Fruit fly (Drosophila melanogaster) whole organism, embryonic: ENCODE results near the gene Hn.

ENCODE experiments used
- Aef1 ChIP-seq: fragments of 200-800 bp; sonication (Bioruptor generic); IDR thresholded peaks from 3 replicates; pipeline ENCODE4 v1.3.6; 2022; ENCODE audit warnings: missing biosample characterization, missing genetic modification characterization
- CG11247 ChIP-seq: fragments of 200-800 bp; sonication (Bioruptor generic); IDR thresholded peaks from 2 replicates; pipeline ENCODE4 v1.3.6; 2022; ENCODE audit warnings: missing biosample characterization, missing genetic modification characterization
- CG12104 ChIP-seq: fragments of 200-800 bp; sonication (Bioruptor generic); optimal IDR thresholded peaks from 3 replicates; lab custom pipeline; 2016; ENCODE audit warnings: missing biosample characterization, missing genetic modification characterization
- CG12659 ChIP-seq: fragments of 200-800 bp; sonication (Bioruptor generic); optimal IDR thresholded peaks from 3 replicates; lab custom pipeline; 2017; ENCODE audit warnings: mild to moderate bottlenecking, missing biosample characterization, missing genetic modification reagents, missing genetic modification characterization
- CG13624 ChIP-seq: fragments of 200-800 bp; sonication (Bioruptor generic); optimal IDR thresholded peaks from 2 replicates; lab custom pipeline; 2016; ENCODE audit warnings: missing biosample characterization, missing genetic modification characterization
- CG14710 ChIP-seq: fragments of 200-800 bp; sonication (Bioruptor generic); optimal IDR thresholded peaks from 3 replicates; lab custom pipeline; 2019; ENCODE audit warnings: missing biosample characterization, mild to moderate bottlenecking, missing genetic modification characterization, moderate library complexity
- CG15011 ChIP-seq: fragments of 200-800 bp; sonication (Bioruptor generic); optimal IDR thresholded peaks from 3 replicates; lab custom pipeline; 2018; ENCODE audit warnings: missing biosample characterization, mild to moderate bottlenecking, missing genetic modification characterization
- CG15479 ChIP-seq: fragments of 200-800 bp; sonication (Bioruptor generic); optimal IDR thresholded peaks from 3 replicates; lab custom pipeline; 2019; ENCODE audit warnings: missing biosample characterization, mild to moderate bottlenecking, missing genetic modification characterization, moderate library complexity
- CG17361 ChIP-seq: fragments of 200-800 bp; sonication (Bioruptor generic); IDR thresholded peaks from 3 replicates; pipeline ENCODE4 v1.3.6; 2022; ENCODE audit warnings: missing biosample characterization, missing genetic modification characterization
- CG18619 ChIP-seq: fragments of 200-800 bp; sonication (Bioruptor generic); optimal IDR thresholded peaks from 3 replicates; lab custom pipeline; 2017; ENCODE audit warnings: missing biosample characterization, mild to moderate bottlenecking, missing genetic modification characterization
- CG2116 ChIP-seq: fragments of 200-800 bp; sonication (Bioruptor generic); optimal IDR thresholded peaks from 3 replicates; lab custom pipeline; 2018; ENCODE audit warnings: missing biosample characterization, mild to moderate bottlenecking, missing genetic modification characterization
- CG2129 ChIP-seq: fragments of 200-800 bp; sonication (Bioruptor generic); IDR thresholded peaks from 2 replicates; pipeline ENCODE4 v1.3.6; 2022; ENCODE audit warnings: missing biosample characterization, missing genetic modification characterization; ENCODE audit not compliant: partially characterized antibody
- CG2199 ChIP-seq: fragments of 200-800 bp; sonication (Bioruptor generic); IDR thresholded peaks from 3 replicates; pipeline ENCODE4 v1.3.6; 2022; ENCODE audit warnings: missing biosample characterization, missing genetic modification characterization
- CG30403 ChIP-seq: fragments of 200-800 bp; sonication (Bioruptor generic); optimal IDR thresholded peaks from 3 replicates; lab custom pipeline; 2016; ENCODE audit warnings: missing biosample characterization, missing genetic modification characterization
- CG32767 ChIP-seq: fragments of 200-800 bp; sonication (Bioruptor generic); IDR thresholded peaks from 2 replicates; pipeline ENCODE4 v1.3.6; 2022; ENCODE audit warnings: missing biosample characterization, missing genetic modification characterization
- CG42726 ChIP-seq: fragments of 200-800 bp; sonication (Bioruptor generic); IDR thresholded peaks from 2 replicates; pipeline ENCODE4 v1.3.6; 2022; ENCODE audit warnings: missing biosample characterization, missing genetic modification characterization; ENCODE audit not compliant: partially characterized antibody
- CG4730 ChIP-seq: fragments of 200-800 bp; sonication (Bioruptor generic); IDR thresholded peaks from 2 replicates; pipeline ENCODE4 v1.3.6; 2022; ENCODE audit warnings: missing biosample characterization, missing genetic modification characterization
- CG7357 ChIP-seq: fragments of 200-800 bp; sonication (Bioruptor generic); IDR thresholded peaks from 3 replicates; pipeline ENCODE4 v1.3.6; 2022; ENCODE audit warnings: missing biosample characterization, missing genetic modification characterization
- CG7372 ChIP-seq: fragments of 200-800 bp; sonication (Bioruptor generic); IDR thresholded peaks from 2 replicates; pipeline ENCODE4 v1.3.6; 2022; ENCODE audit warnings: missing biosample characterization, missing genetic modification characterization
- CG8281 ChIP-seq: fragments of 200-800 bp; sonication (Bioruptor generic); optimal IDR thresholded peaks from 2 replicates; lab custom pipeline; 2018; ENCODE audit warnings: missing biosample characterization, mild to moderate bottlenecking, missing genetic modification characterization, moderate library complexity
- CG9609 ChIP-seq: fragments of 200-800 bp; sonication (Bioruptor generic); optimal IDR thresholded peaks from 3 replicates; lab custom pipeline; 2016; ENCODE audit warnings: missing biosample characterization, missing genetic modification characterization
- CG9797 ChIP-seq: fragments of 200-800 bp; sonication (Bioruptor generic); optimal IDR thresholded peaks from 3 replicates; lab custom pipeline; 2018; ENCODE audit warnings: missing biosample characterization, mild to moderate bottlenecking, missing genetic modification characterization
- Deaf1 ChIP-seq: fragments of 200-800 bp; optimal IDR thresholded peaks from 3 replicates; lab custom pipeline; 2019; ENCODE audit warnings: missing biosample characterization, mild to moderate bottlenecking, missing genetic modification characterization, moderate library complexity
- Dek ChIP-seq: fragments of 200-800 bp; sonication (Bioruptor generic); optimal IDR thresholded peaks from 3 replicates; lab custom pipeline; 2019; ENCODE audit warnings: missing biosample characterization, mild to moderate bottlenecking, missing genetic modification characterization, moderate library complexity
- Dll ChIP-seq: fragments of 200-800 bp; sonication (Bioruptor generic); IDR thresholded peaks from 4 replicates; pipeline ENCODE4 v1.3.6; 2022; ENCODE audit warnings: missing biosample characterization, missing genetic modification characterization; ENCODE audit not compliant: partially characterized antibody
- HLH3B ChIP-seq: fragments of 200-800 bp; sonication (Bioruptor generic); IDR thresholded peaks from 2 replicates; pipeline ENCODE4 v1.3.6; 2022; ENCODE audit warnings: missing biosample characterization, missing genetic modification characterization
- Hey ChIP-seq: fragments of 200-800 bp; sonication (Bioruptor generic); optimal IDR thresholded peaks from 3 replicates; lab custom pipeline; 2018; ENCODE audit warnings: missing biosample characterization, mild to moderate bottlenecking, missing genetic modification characterization
- Kr ChIP-seq: fragments of 200-800 bp; sonication (Bioruptor generic); optimal IDR thresholded peaks from 2 replicates; lab custom pipeline; 2017; ENCODE audit warnings: missing biosample characterization, mild to moderate bottlenecking, missing genetic modification characterization
- Myb ChIP-seq: fragments of 200-800 bp; sonication (Bioruptor generic); optimal IDR thresholded peaks from 2 replicates; lab custom pipeline; 2016; ENCODE audit warnings: missing biosample characterization, missing genetic modification characterization
- NC2β ChIP-seq: fragments of 200-800 bp; sonication (Bioruptor generic); optimal IDR thresholded peaks from 2 replicates; lab custom pipeline; 2016; ENCODE audit warnings: missing biosample characterization, missing genetic modification characterization
- NFAT ChIP-seq: fragments of 200-800 bp; sonication (Bioruptor generic); IDR thresholded peaks from 2 replicates; pipeline ENCODE4 v1.3.6; 2022; ENCODE audit warnings: missing biosample characterization, missing genetic modification characterization
- NK7.1 ChIP-seq: fragments of 200-800 bp; sonication (Bioruptor generic); optimal IDR thresholded peaks from 3 replicates; lab custom pipeline; 2016; ENCODE audit warnings: missing biosample characterization, missing genetic modification characterization
- Opbp ChIP-seq: fragments of 200-800 bp; sonication (Bioruptor generic); IDR thresholded peaks from 3 replicates; pipeline ENCODE4 v1.3.6; 2022; ENCODE audit warnings: missing biosample characterization, missing genetic modification characterization; ENCODE audit not compliant: partially characterized antibody
- Pdp1 ChIP-seq, 2 experiments: fragments of 200-800 bp; sonication (Bioruptor generic); optimal IDR thresholded peaks; 3 replicates each; lab custom pipeline; 2016; ENCODE audit warnings: missing biosample characterization in 2 of 2, missing genetic modification characterization in 2 of 2, mild to moderate bottlenecking in 1 of 2, moderate library complexity in 1 of 2
- Ravus ChIP-seq: fragments of 200-800 bp; sonication (Bioruptor generic); IDR thresholded peaks from 2 replicates; pipeline ENCODE4 v1.3.6; 2022; ENCODE audit warnings: missing biosample characterization, missing genetic modification characterization
- Taf1 ChIP-seq: fragments of 200-800 bp; sonication (Bioruptor generic); IDR thresholded peaks from 2 replicates; pipeline ENCODE4 v1.3.6; 2022; ENCODE audit warnings: missing biosample characterization, missing genetic modification characterization
- Xrp1 ChIP-seq: fragments of 200-800 bp; sonication (Bioruptor generic); IDR thresholded peaks from 2 replicates; pipeline ENCODE4 v1.3.6; 2022; ENCODE audit warnings: missing biosample characterization, missing genetic modification characterization
- amos ChIP-seq: fragments of 200-800 bp; sonication (Bioruptor generic); IDR thresholded peaks from 2 replicates; pipeline ENCODE4 v1.3.6; 2022; ENCODE audit warnings: missing biosample characterization, missing genetic modification characterization; ENCODE audit not compliant: partially characterized antibody
- bowl ChIP-seq: fragments of 200-800 bp; sonication (Bioruptor generic); IDR thresholded peaks from 2 replicates; pipeline ENCODE4 v1.3.6; 2022; ENCODE audit warnings: missing biosample characterization, missing genetic modification characterization
- dpn ChIP-seq, 2 experiments: fragments of 200-800 bp; sonication (Bioruptor generic); optimal IDR thresholded peaks; 3 replicates each; lab custom pipeline; 2016; ENCODE audit warnings: missing biosample characterization in 2 of 2, missing genetic modification characterization in 2 of 2
- gro ChIP-seq: fragments of 200-800 bp; sonication (Bioruptor generic); optimal IDR thresholded peaks from 2 replicates; lab custom pipeline; 2016; ENCODE audit warnings: missing biosample characterization, missing genetic modification characterization
- gsb ChIP-seq: fragments of 200-800 bp; sonication (Bioruptor generic); IDR thresholded peaks from 2 replicates; pipeline ENCODE4 v1.3.6; 2022; ENCODE audit warnings: missing biosample characterization, missing genetic modification characterization
- org-1 ChIP-seq: fragments of 200-800 bp; sonication (Bioruptor generic); optimal IDR thresholded peaks from 2 replicates; lab custom pipeline; 2017; ENCODE audit warnings: missing biosample characterization, missing genetic modification characterization
- pan ChIP-seq, 4 experiments: fragments of >200 bp in 3 of 4; fragments of 200-800 bp in 1 of 4; sonication (Bioruptor generic) in 1 of 4; optimal IDR thresholded peaks in 3 of 4; IDR thresholded peaks in 1 of 4; 2 replicates each; pipeline versions ENCODE4 v1.3.6 to Lab custom; 2017 to 2022; ENCODE audit warnings: missing biosample characterization in 2 of 4, missing genetic modification characterization in 2 of 4, mixed read lengths in 1 of 4
- pnt ChIP-seq: fragments of 200-800 bp; sonication (Bioruptor generic); optimal IDR thresholded peaks from 3 replicates; lab custom pipeline; 2016; ENCODE audit warnings: missing biosample characterization, missing genetic modification characterization
- pros ChIP-seq: fragments of 200-800 bp; sonication (Bioruptor generic); optimal IDR thresholded peaks from 3 replicates; lab custom pipeline; 2019; ENCODE audit warnings: missing biosample characterization, mild to moderate bottlenecking, missing genetic modification characterization, moderate library complexity
- psq ChIP-seq: fragments of 200-800 bp; sonication (Bioruptor generic); optimal IDR thresholded peaks from 2 replicates; lab custom pipeline; 2017; ENCODE audit warnings: missing biosample characterization, missing genetic modification characterization
- pzg ChIP-seq: fragments of 200-800 bp; sonication (Bioruptor generic); optimal IDR thresholded peaks from 3 replicates; lab custom pipeline; 2018; ENCODE audit warnings: missing biosample characterization, mild to moderate bottlenecking, missing genetic modification characterization, moderate library complexity
- repo ChIP-seq: fragments of 200-800 bp; sonication (Bioruptor generic); optimal IDR thresholded peaks from 2 replicates; lab custom pipeline; 2016; ENCODE audit warnings: missing biosample characterization, missing genetic modification characterization
- shn ChIP-seq: fragments of 200-800 bp; sonication (Bioruptor generic); optimal IDR thresholded peaks from 3 replicates; lab custom pipeline; 2016; ENCODE audit warnings: missing biosample characterization, missing genetic modification characterization

Gene Hn

DNA sequence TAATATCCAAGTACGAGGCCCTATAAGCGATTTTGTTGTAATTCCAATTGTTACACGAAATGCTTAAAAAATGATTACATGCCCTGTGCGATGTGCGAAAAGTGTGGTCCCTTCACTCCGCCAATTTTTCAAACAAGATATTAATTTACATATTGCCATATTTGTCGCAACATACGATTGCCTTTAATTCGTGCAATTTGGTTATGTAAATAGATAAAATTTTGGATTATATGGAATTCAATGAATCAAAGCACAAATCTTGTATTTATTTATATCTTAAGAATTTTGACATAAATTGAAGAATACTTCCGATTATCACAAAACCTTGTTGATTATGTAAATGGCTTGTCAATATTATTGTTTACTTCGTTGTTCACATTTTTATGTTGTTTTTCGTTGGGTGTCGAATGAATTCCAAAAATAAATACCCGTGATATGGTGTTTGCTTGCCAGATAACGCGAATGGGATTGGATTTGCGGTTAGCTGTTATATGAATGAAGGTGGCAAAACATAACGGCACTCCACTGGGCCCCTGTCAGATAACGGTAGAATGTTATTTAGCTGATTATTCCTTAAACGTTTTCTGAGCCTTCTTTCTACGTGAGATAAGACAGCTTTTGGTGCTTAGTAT is 21.9 kb downstream of the Hn start (continued):
- no peak for TF ChIP-seq CG11247
- no peak for TF ChIP-seq CG18619
- TF ChIP-seq Opbp (GFP tag; lab: Robert Waterston, UW) = no peak
- no peak for TF ChIP-seq NK7.1 (GFP tag; lab: Kevin White, UChicago)
- TF ChIP-seq pros (GFP tag; lab: Kevin White, UChicago) = no peak
- TF ChIP-seq HLH3B (GFP tag; lab: Robert Waterston, UW) = peak; percentile 36; the same call in 1 of the 2 replicates
- TF ChIP-seq psq (GFP tag; lab: Kevin White, UChicago) = no peak
- no peak for TF ChIP-seq CG14710 (tag; lab: Kevin White, UChicago)
- TF ChIP-seq Hey (tag; lab: Kevin White, UChicago) = no peak
- TF ChIP-seq CG9797 (GFP tag; lab: Kevin White, UChicago) = no peak
- TF ChIP-seq pzg (GFP tag; lab: Kevin White, UChicago) = no peak
- TF ChIP-seq Taf1 (GFP tag; lab: Robert Waterston, UW) = no peak
- TF ChIP-seq pnt = no peak
- TF ChIP-seq Dll (GFP tag; lab: Robert Waterston, UW) = no peak
- TF ChIP-seq shn = no peak
- TF ChIP-seq CG30403 = no peak
- no peak for TF ChIP-seq CG32767 (GFP tag; lab: Robert Waterston, UW)
- no peak for TF ChIP-seq Ravus (GFP tag; lab: Robert Waterston, UW)
- peak; percentile 31 for TF ChIP-seq CG12659
- no peak for TF ChIP-seq CG4730 (GFP tag; lab: Robert Waterston, UW)
- TF ChIP-seq CG17361 = no peak
- TF ChIP-seq Pdp1 (GFP tag; optimal IDR thresholded peaks at IDR 0.05; lab: Kevin White, UChicago) = no peak
- no peak for TF ChIP-seq Deaf1 (tag; lab: Kevin White, UChicago)
- TF ChIP-seq CG15479 (GFP tag; lab: Kevin White, UChicago) = no peak
- TF ChIP-seq CG7357 (GFP tag; lab: Robert Waterston, UW) = no peak
- no peak for TF ChIP-seq gsb (GFP tag; lab: Robert Waterston, UW)
- peak; percentile 20 for TF ChIP-seq CG2116 (GFP tag; lab: Kevin White, UChicago)
- no peak for TF ChIP-seq CG13624
- no peak for TF ChIP-seq CG7372 (GFP tag; lab: Robert Waterston, UW)
- no peak for TF ChIP-seq CG2199 (GFP tag; lab: Robert Waterston, UW)
- no peak for TF ChIP-seq dpn (GFP tag; optimal IDR thresholded peaks at IDR 0.05; lab: Kevin White, UChicago)
- no peak for TF ChIP-seq bowl (GFP tag; lab: Robert Waterston, UW)
- no peak for TF ChIP-seq NFAT
- no peak for TF ChIP-seq Kr (GFP tag; lab: Kevin White, UChicago)
- no peak for TF ChIP-seq Myb
- TF ChIP-seq NC2β (GFP tag; lab: Kevin White, UChicago) = no peak
- TF ChIP-seq CG15011 (GFP tag; lab: Kevin White, UChicago) = peak; percentile 46
- no peak for TF ChIP-seq repo
- peak; percentile 12 for TF ChIP-seq CG8281 (tag; lab: Kevin White, UChicago)
- TF ChIP-seq Dek (tag; lab: Kevin White, UChicago) = peak; percentile 16
- no peak for TF ChIP-seq CG9609 (GFP tag; lab: Kevin White, UChicago)
- no peak for TF ChIP-seq CG2129 (GFP tag; lab: Robert Waterston, UW)
- no peak for TF ChIP-seq CG42726
- TF ChIP-seq amos (GFP tag; lab: Robert Waterston, UW) = no peak
- no peak for TF ChIP-seq gro (GFP tag; lab: Kevin White, UChicago)
- peak; percentile 50 for TF ChIP-seq Xrp1
- no peak for TF ChIP-seq org-1 (GFP tag; lab: Kevin White, UChicago)
- TF ChIP-seq Aef1 (GFP tag; lab: Robert Waterston, UW) = no peak
- TF ChIP-seq pan (optimal IDR thresholded peaks at IDR 0.05; lab: Kevin White, UChicago) = no peak
- no peak for TF ChIP-seq pan (GFP tag; optimal IDR thresholded peaks at IDR 0.05 in 1 of 2, IDR thresholded peaks at IDR 0.05 in 1 of 2)
- TF ChIP-seq CG12104 = no peak
